Worm (Caenorhabditis elegans) whole organism, late embryonic: Measurements from ENCODE around the gene far-5.

Experiments used
- C38D4.7 ChIP-seq: fragments of 200-800 bp; sonication (Bioruptor generic); optimal IDR thresholded peaks from 2 replicates; lab custom pipeline; 2018; ENCODE audit warnings: mild to moderate bottlenecking, missing genetic modification characterization, moderate library complexity, missing compliant biosample characterization
- F13H6.1 ChIP-seq: sonication (generic microtip); optimal IDR thresholded peaks from 2 replicates; lab custom pipeline; 2016; ENCODE audit warnings: missing genetic modification characterization, missing compliant biosample characterization
- ceh-14 ChIP-seq: sonication (generic microtip); optimal IDR thresholded peaks from 2 replicates; lab custom pipeline; 2016; ENCODE audit warnings: missing genotype, missing genetic modification characterization, missing compliant biosample characterization
- ceh-18 ChIP-seq: sonication (generic microtip); optimal IDR thresholded peaks from 2 replicates; lab custom pipeline; 2016; ENCODE audit warnings: missing genetic modification characterization, missing compliant biosample characterization
- ceh-2 ChIP-seq: sonication (generic microtip); optimal IDR thresholded peaks from 2 replicates; lab custom pipeline; 2016; ENCODE audit warnings: missing genotype, missing genetic modification characterization, missing compliant biosample characterization
- ceh-22 ChIP-seq: sonication (generic microtip); optimal IDR thresholded peaks from 2 replicates; lab custom pipeline; 2017; ENCODE audit warnings: missing biosample characterization, missing genetic modification characterization
- ceh-24 ChIP-seq: sonication (generic microtip); optimal IDR thresholded peaks from 2 replicates; lab custom pipeline; 2016; ENCODE audit warnings: mild to moderate bottlenecking, missing genetic modification characterization, missing compliant biosample characterization
- ceh-30 ChIP-seq: fragments of 150-350 bp; optimal IDR thresholded peaks from 2 replicates; lab custom pipeline; 2014; ENCODE audit warnings: missing biosample characterization, missing genetic modification characterization
- ceh-31 ChIP-seq: sonication (generic microtip); optimal IDR thresholded peaks from 2 replicates; lab custom pipeline; 2016; ENCODE audit warnings: missing genetic modification characterization, missing compliant biosample characterization
- ceh-45 ChIP-seq: fragments of 200-800 bp; sonication (Bioruptor generic); IDR thresholded peaks from 2 replicates; pipeline ENCODE4 v1.3.6; 2022; ENCODE audit warnings: missing genetic modification reagents, missing genetic modification characterization, missing compliant biosample characterization
- ceh-9 ChIP-seq: sonication (generic microtip); optimal IDR thresholded peaks from 2 replicates; lab custom pipeline; 2016; ENCODE audit warnings: mild to moderate bottlenecking, missing genetic modification characterization, inconsistent platforms, missing compliant biosample characterization
- che-1 ChIP-seq: sonication (generic microtip); optimal IDR thresholded peaks from 2 replicates; lab custom pipeline; 2016; ENCODE audit warnings: mild to moderate bottlenecking, missing genetic modification characterization, missing compliant biosample characterization
- dmd-4 ChIP-seq: sonication (generic microtip); optimal IDR thresholded peaks from 2 replicates; lab custom pipeline; 2016; ENCODE audit warnings: borderline replicate concordance, missing genetic modification characterization, missing compliant biosample characterization
- dve-1 ChIP-seq: sonication (generic microtip); optimal IDR thresholded peaks from 2 replicates; lab custom pipeline; 2017; ENCODE audit warnings: antibody characterized with exemption, mild to moderate bottlenecking, missing genetic modification characterization, missing compliant biosample characterization
- elt-2 ChIP-seq: sonication (generic microtip); optimal IDR thresholded peaks from 2 replicates; lab custom pipeline; 2016; ENCODE audit warnings: missing genetic modification reagents, missing genetic modification characterization, missing compliant biosample characterization
- elt-4 ChIP-seq: sonication (generic microtip); optimal IDR thresholded peaks from 2 replicates; lab custom pipeline; 2016; ENCODE audit warnings: missing genetic modification characterization, missing compliant biosample characterization
- ets-4 ChIP-seq: sonication (generic microtip); optimal IDR thresholded peaks from 2 replicates; lab custom pipeline; 2016; ENCODE audit warnings: missing genetic modification characterization, missing compliant biosample characterization
- fkh-10 ChIP-seq: fragments of 150-350 bp; optimal IDR thresholded peaks from 2 replicates; lab custom pipeline; 2014; ENCODE audit warnings: missing biosample characterization, missing genetic modification reagents, missing genetic modification characterization
- gmeb-2 ChIP-seq: sonication (generic microtip); optimal IDR thresholded peaks from 2 replicates; lab custom pipeline; 2016; ENCODE audit warnings: missing genetic modification characterization, inconsistent platforms, missing compliant biosample characterization
- hlh-15 ChIP-seq: sonication (generic microtip); optimal IDR thresholded peaks from 2 replicates; lab custom pipeline; 2016; ENCODE audit warnings: missing genetic modification characterization, missing compliant biosample characterization
- hlh-6 ChIP-seq: sonication (generic microtip); optimal IDR thresholded peaks from 2 replicates; lab custom pipeline; 2016; ENCODE audit warnings: missing genotype, missing genetic modification characterization, missing compliant biosample characterization
- lim-6 ChIP-seq: sonication (generic microtip); optimal IDR thresholded peaks from 2 replicates; lab custom pipeline; 2016; ENCODE audit warnings: missing genetic modification characterization, missing compliant biosample characterization
- lin-11 ChIP-seq: fragments of 200-800 bp; sonication (Bioruptor generic); optimal IDR thresholded peaks from 2 replicates; lab custom pipeline; 2018; ENCODE audit warnings: mild to moderate bottlenecking, missing genetic modification characterization, missing compliant biosample characterization
- mec-3 ChIP-seq: sonication (generic microtip); optimal IDR thresholded peaks from 2 replicates; lab custom pipeline; 2016; ENCODE audit warnings: borderline replicate concordance, missing genetic modification characterization, missing compliant biosample characterization
- nfya-1 ChIP-seq: sonication (generic microtip); optimal IDR thresholded peaks from 2 replicates; lab custom pipeline; 2017; ENCODE audit warnings: missing genetic modification characterization, mild to moderate bottlenecking, missing compliant biosample characterization, antibody characterized with exemption, moderate library complexity
- npax-4 ChIP-seq: sonication (generic microtip); optimal IDR thresholded peaks from 2 replicates; lab custom pipeline; 2016; ENCODE audit warnings: missing genetic modification characterization, missing compliant biosample characterization
- odd-2 ChIP-seq: sonication (generic microtip); optimal IDR thresholded peaks from 2 replicates; lab custom pipeline; 2017; ENCODE audit warnings: antibody characterized with exemption, mild to moderate bottlenecking, missing genetic modification characterization, missing compliant biosample characterization
- pag-3 ChIP-seq: sonication (generic microtip); optimal IDR thresholded peaks from 2 replicates; lab custom pipeline; 2016; ENCODE audit warnings: missing compliant biosample characterization, missing genetic modification characterization, borderline replicate concordance
- pat-9 ChIP-seq: fragments of 200-800 bp; sonication (Bioruptor generic); optimal IDR thresholded peaks from 2 replicates; lab custom pipeline; 2018; ENCODE audit warnings: mild to moderate bottlenecking, missing genetic modification characterization, moderate library complexity, missing compliant biosample characterization
- pha-2 ChIP-seq: sonication (generic microtip); optimal IDR thresholded peaks from 2 replicates; lab custom pipeline; 2017; ENCODE audit warnings: mild to moderate bottlenecking, missing genetic modification characterization, missing compliant biosample characterization
- ref-2 ChIP-seq: sonication (generic microtip); optimal IDR thresholded peaks from 2 replicates; lab custom pipeline; 2016; ENCODE audit warnings: missing genetic modification characterization, missing compliant biosample characterization
- sdc-2 ChIP-seq: sonication (generic microtip); optimal IDR thresholded peaks from 2 replicates; lab custom pipeline; 2016; ENCODE audit warnings: missing genotype, missing genetic modification characterization, missing compliant biosample characterization
- sox-2 ChIP-seq: fragments of 200-800 bp; sonication (Bioruptor generic); IDR thresholded peaks from 2 replicates; pipeline ENCODE4 v1.3.6; 2022; ENCODE audit warnings: missing genetic modification reagents, missing genetic modification characterization, missing compliant biosample characterization
- sox-4 ChIP-seq: sonication (generic microtip); optimal IDR thresholded peaks from 2 replicates; lab custom pipeline; 2017; ENCODE audit warnings: mild to moderate bottlenecking, missing genetic modification characterization, inconsistent platforms, missing compliant biosample characterization
- tbx-2 ChIP-seq: sonication (generic microtip); optimal IDR thresholded peaks from 2 replicates; lab custom pipeline; 2016; ENCODE audit warnings: missing genetic modification characterization, missing compliant biosample characterization
- ttx-3 ChIP-seq: sonication (generic microtip); optimal IDR thresholded peaks from 2 replicates; lab custom pipeline; 2016; ENCODE audit warnings: missing genetic modification reagents, missing genetic modification characterization, missing compliant biosample characterization
- unc-42 ChIP-seq: sonication (generic microtip); optimal IDR thresholded peaks from 2 replicates; lab custom pipeline; 2016; ENCODE audit warnings: missing genotype, missing genetic modification characterization, missing compliant biosample characterization
- unc-55 ChIP-seq: sonication (generic microtip); optimal IDR thresholded peaks from 2 replicates; lab custom pipeline; 2017; ENCODE audit warnings: missing biosample characterization, missing genetic modification reagents, missing genetic modification characterization
- unc-86 ChIP-seq: sonication (generic microtip); optimal IDR thresholded peaks from 2 replicates; lab custom pipeline; 2016; ENCODE audit warnings: missing genetic modification characterization, missing compliant biosample characterization
- zip-5 ChIP-seq: sonication (generic microtip); optimal IDR thresholded peaks from 2 replicates; lab custom pipeline; 2016; ENCODE audit warnings: missing genetic modification characterization, missing compliant biosample characterization
- ztf-16 ChIP-seq: sonication (generic microtip); optimal IDR thresholded peaks from 2 replicates; lab custom pipeline; 2017; ENCODE audit warnings: missing genetic modification characterization, missing compliant biosample characterization

Gene far-5

ce11 chrV:13008825-13009224, 13.5 kb downstream of the far-5 start, which contains the start of gene F15B9.10:
TSS of gene F15B9.10 (minus strand) at chrV:13008925.
- TF ChIP-seq che-1 (tag; lab: Kevin White, UChicago), result no peak

ce11 chrV:13009271-13009670, 13.9 kb downstream of the far-5 start:
- no peak for TF ChIP-seq ztf-16
- TF ChIP-seq elt-2 (tag; lab: Kevin White, UChicago), result no peak
- TF ChIP-seq lin-11 (tag; lab: Kevin White, UChicago), result no peak
- TF ChIP-seq ttx-3 (tag; lab: Kevin White, UChicago), result no peak
- TF ChIP-seq ceh-9 (tag; lab: Kevin White, UChicago), result no peak
- no peak for TF ChIP-seq pha-2 (tag; lab: Kevin White, UChicago)
- TF ChIP-seq ceh-45 (GFP tag; lab: Robert Waterston, UW), result no peak
- no peak for TF ChIP-seq ceh-22 (tag; lab: Kevin White, UChicago)
- no peak for TF ChIP-seq mec-3 (tag; lab: Kevin White, UChicago)
- TF ChIP-seq gmeb-2 (tag; lab: Kevin White, UChicago), result no peak
- no peak for TF ChIP-seq unc-86 (tag; lab: Kevin White, UChicago)
- TF ChIP-seq ceh-14 (tag; lab: Kevin White, UChicago), result no peak
- TF ChIP-seq unc-42 (tag; lab: Kevin White, UChicago), result no peak
- TF ChIP-seq che-1 (tag; lab: Kevin White, UChicago), result no peak
- TF ChIP-seq F13H6.1 (tag; lab: Kevin White, UChicago), result no peak

ce11 chrV:13009843-13010242, 14.5 kb downstream of the far-5 start:
- no peak for TF ChIP-seq npax-4 (tag; lab: Kevin White, UChicago)
- TF ChIP-seq unc-86 (tag; lab: Kevin White, UChicago), result no peak
- TF ChIP-seq ttx-3 (tag; lab: Kevin White, UChicago), result no peak
- TF ChIP-seq hlh-15, result no peak
- no peak for TF ChIP-seq ceh-2 (tag; lab: Kevin White, UChicago)
- TF ChIP-seq unc-42 (tag; lab: Kevin White, UChicago), result peak; percentile 15
- TF ChIP-seq odd-2 (tag; lab: Kevin White, UChicago), result no peak
- peak; percentile 6 for TF ChIP-seq ceh-18 (tag; lab: Kevin White, UChicago)
- TF ChIP-seq ceh-31, result peak; percentile 51
- TF ChIP-seq pat-9, result no peak
- no peak for TF ChIP-seq pag-3 (tag; lab: Kevin White, UChicago)
- TF ChIP-seq ref-2, result no peak
- no peak for TF ChIP-seq C38D4.7 (GFP tag; lab: Kevin White, UChicago)
- TF ChIP-seq hlh-6 (tag; lab: Kevin White, UChicago), result no peak
- TF ChIP-seq sox-4 (tag; lab: Kevin White, UChicago), result no peak
- TF ChIP-seq lin-11 (tag; lab: Kevin White, UChicago), result no peak
- no peak for TF ChIP-seq tbx-2 (tag; lab: Kevin White, UChicago)
- no peak for TF ChIP-seq gmeb-2 (tag; lab: Kevin White, UChicago)
- no peak for TF ChIP-seq sdc-2
- no peak for TF ChIP-seq elt-4 (tag; lab: Kevin White, UChicago)
- TF ChIP-seq ceh-30 (tag; lab: Kevin White, UChicago), result no peak
- TF ChIP-seq ceh-45 (GFP tag; lab: Robert Waterston, UW), result no peak
- TF ChIP-seq nfya-1 (tag; lab: Kevin White, UChicago), result peak; percentile 31
- no peak for TF ChIP-seq lim-6 (tag; lab: Kevin White, UChicago)
- TF ChIP-seq che-1 (tag; lab: Kevin White, UChicago), result no peak
- no peak for TF ChIP-seq ets-4 (tag; lab: Kevin White, UChicago)
- no peak for TF ChIP-seq dve-1 (tag; lab: Kevin White, UChicago)
- no peak for TF ChIP-seq fkh-10
- no peak for TF ChIP-seq zip-5
- TF ChIP-seq dmd-4 (tag; lab: Kevin White, UChicago), result no peak
- TF ChIP-seq sox-2, result no peak
- TF ChIP-seq pha-2 (tag; lab: Kevin White, UChicago), result no peak
- no peak for TF ChIP-seq ceh-24 (tag; lab: Kevin White, UChicago)
- peak; percentile 47 for TF ChIP-seq unc-55 (GFP tag; lab: Kevin White, UChicago)
- TF ChIP-seq ztf-16, result no peak
